Fruit fly (Drosophila melanogaster) whole organism, embryonic: ENCODE data around the gene CG32706.

ENCODE experiments used
- BEAF-32 ChIP-seq: fragments of 200-800 bp; sonication (Bioruptor generic); optimal IDR thresholded peaks from 3 replicates; lab custom pipeline; 2017; ENCODE audit warnings: missing biosample characterization, missing genetic modification characterization, mild to moderate bottlenecking, moderate library complexity, missing genetic modification reagents
- CG13894 ChIP-seq: fragments of 200-800 bp; sonication (Bioruptor generic); optimal IDR thresholded peaks from 3 replicates; lab custom pipeline; 2018; ENCODE audit warnings: missing biosample characterization, mild to moderate bottlenecking, missing genetic modification characterization, moderate library complexity
- CG15073 ChIP-seq: fragments of 200-800 bp; sonication (Bioruptor generic); optimal IDR thresholded peaks from 2 replicates; lab custom pipeline; 2016; ENCODE audit warnings: missing biosample characterization, missing genetic modification characterization
- CG1647 ChIP-seq: fragments of 200-800 bp; sonication (Bioruptor generic); optimal IDR thresholded peaks from 3 replicates; lab custom pipeline; 2016; ENCODE audit warnings: missing biosample characterization, missing genetic modification characterization
- CG1792 ChIP-seq: fragments of 200-800 bp; sonication (Bioruptor generic); optimal IDR thresholded peaks from 2 replicates; lab custom pipeline; 2016; ENCODE audit warnings: missing biosample characterization, missing genetic modification characterization
- CG18011 ChIP-seq: fragments of 200-800 bp; sonication (Bioruptor generic); optimal IDR thresholded peaks from 2 replicates; lab custom pipeline; 2017; ENCODE audit warnings: missing biosample characterization, missing genetic modification characterization, mild to moderate bottlenecking, moderate library complexity, missing genotype
- CG18599 ChIP-seq: fragments of 200-800 bp; sonication (Bioruptor generic); optimal IDR thresholded peaks from 3 replicates; lab custom pipeline; 2017; ENCODE audit warnings: missing biosample characterization, missing genetic modification characterization, mild to moderate bottlenecking, moderate library complexity, missing genetic modification reagents
- CG2120 ChIP-seq: fragments of 200-800 bp; sonication (Bioruptor generic); optimal IDR thresholded peaks from 3 replicates; lab custom pipeline; 2016; ENCODE audit warnings: missing biosample characterization, missing genetic modification characterization
- CG31365 ChIP-seq: fragments of 200-800 bp; sonication (Bioruptor generic); optimal IDR thresholded peaks from 2 replicates; lab custom pipeline; 2018; ENCODE audit warnings: missing biosample characterization, mild to moderate bottlenecking, missing genetic modification characterization
- CG32767 ChIP-seq: fragments of 200-800 bp; sonication (Bioruptor generic); IDR thresholded peaks from 2 replicates; pipeline ENCODE4 v1.3.6; 2022; ENCODE audit warnings: missing biosample characterization, missing genetic modification characterization
- CG33213 ChIP-seq: fragments of 200-800 bp; sonication (Bioruptor generic); optimal IDR thresholded peaks from 3 replicates; lab custom pipeline; 2016; ENCODE audit warnings: missing biosample characterization, missing genetic modification characterization
- CG33557 ChIP-seq: fragments of 200-800 bp; sonication (Bioruptor generic); optimal IDR thresholded peaks from 2 replicates; lab custom pipeline; 2019; ENCODE audit warnings: missing biosample characterization, mild to moderate bottlenecking, missing genetic modification characterization, moderate library complexity
- CG4282 ChIP-seq: fragments of 200-800 bp; sonication (Bioruptor generic); optimal IDR thresholded peaks from 2 replicates; lab custom pipeline; 2016; ENCODE audit warnings: missing biosample characterization, missing genetic modification characterization
- CG4360 ChIP-seq: fragments of 200-800 bp; sonication (Bioruptor generic); IDR thresholded peaks from 2 replicates; pipeline ENCODE4 v1.3.6; 2022; ENCODE audit warnings: missing biosample characterization, missing genetic modification characterization
- CG5245 ChIP-seq: fragments of 200-800 bp; sonication (Bioruptor generic); optimal IDR thresholded peaks from 3 replicates; lab custom pipeline; 2016; ENCODE audit warnings: missing biosample characterization, missing genetic modification characterization
- CG6175 ChIP-seq: fragments of 200-800 bp; sonication (Bioruptor generic); IDR thresholded peaks from 3 replicates; pipeline ENCODE4 v1.3.6; 2022; ENCODE audit warnings: missing biosample characterization, missing genetic modification characterization
- CG6654 ChIP-seq: fragments of 200-800 bp; sonication (Bioruptor generic); optimal IDR thresholded peaks from 2 replicates; lab custom pipeline; 2017; ENCODE audit warnings: missing biosample characterization, mild to moderate bottlenecking, missing genetic modification characterization
- CG6683 ChIP-seq: fragments of 200-800 bp; sonication (Bioruptor generic); optimal IDR thresholded peaks from 2 replicates; lab custom pipeline; 2017; ENCODE audit warnings: missing biosample characterization, mild to moderate bottlenecking, missing genetic modification characterization, missing genetic modification reagents
- CG6791 ChIP-seq: fragments of 200-800 bp; sonication (Bioruptor generic); IDR thresholded peaks from 3 replicates; pipeline ENCODE4 v1.3.6; 2022; ENCODE audit warnings: missing biosample characterization, missing genetic modification characterization; ENCODE audit not compliant: partially characterized antibody
- CG7271 ChIP-seq: fragments of 200-800 bp; sonication (Bioruptor generic); optimal IDR thresholded peaks from 2 replicates; lab custom pipeline; 2018; ENCODE audit warnings: missing biosample characterization, mild to moderate bottlenecking, missing genetic modification characterization, moderate library complexity
- CG7963 ChIP-seq: fragments of 200-800 bp; sonication (Bioruptor generic); IDR thresholded peaks from 3 replicates; pipeline ENCODE4 v1.3.6; 2022; ENCODE audit warnings: missing biosample characterization, missing genetic modification characterization; ENCODE audit not compliant: partially characterized antibody
- CG9609 ChIP-seq: fragments of 200-800 bp; sonication (Bioruptor generic); optimal IDR thresholded peaks from 3 replicates; lab custom pipeline; 2016; ENCODE audit warnings: missing biosample characterization, missing genetic modification characterization
- CTCF ChIP-seq: fragments of 200-800 bp; sonication (Bioruptor generic); optimal IDR thresholded peaks from 2 replicates; lab custom pipeline; 2017; ENCODE audit warnings: missing biosample characterization, mild to moderate bottlenecking, missing genetic modification characterization, moderate library complexity
- D19B ChIP-seq: fragments of 200-800 bp; sonication (Bioruptor generic); optimal IDR thresholded peaks from 2 replicates; lab custom pipeline; 2017; ENCODE audit warnings: missing biosample characterization, mild to moderate bottlenecking, missing genetic modification characterization
- Deaf1 ChIP-seq: fragments of 200-800 bp; optimal IDR thresholded peaks from 3 replicates; lab custom pipeline; 2019; ENCODE audit warnings: missing biosample characterization, mild to moderate bottlenecking, missing genetic modification characterization, moderate library complexity
- GATAe ChIP-seq: fragments of 200-800 bp; sonication (Bioruptor generic); conservative IDR thresholded peaks from 2 replicates; pipeline ENCODE4 v1.3.6; 2022; ENCODE audit warnings: missing biosample characterization, missing genetic modification characterization
- Hmx ChIP-seq: fragments of 200-800 bp; sonication (Bioruptor generic); optimal IDR thresholded peaks from 2 replicates; lab custom pipeline; 2016; ENCODE audit warnings: missing biosample characterization, missing genetic modification characterization
- MESR4 ChIP-seq: fragments of 200-800 bp; sonication (Bioruptor generic); optimal IDR thresholded peaks from 2 replicates; lab custom pipeline; 2018; ENCODE audit warnings: missing biosample characterization, mild to moderate bottlenecking, missing genetic modification characterization, moderate library complexity
- Mes4 ChIP-seq: fragments of 200-800 bp; sonication (Bioruptor generic); optimal IDR thresholded peaks from 2 replicates; lab custom pipeline; 2016; ENCODE audit warnings: missing biosample characterization, missing genetic modification characterization
- NC2α ChIP-seq: fragments of 200-800 bp; sonication (Bioruptor generic); optimal IDR thresholded peaks from 2 replicates; lab custom pipeline; 2016; ENCODE audit warnings: missing biosample characterization, missing genetic modification characterization
- Sry-δ ChIP-seq: fragments of 200-800 bp; sonication (Bioruptor generic); optimal IDR thresholded peaks from 2 replicates; lab custom pipeline; 2016; ENCODE audit warnings: missing biosample characterization, missing genetic modification characterization
- az2 ChIP-seq: fragments of 200-800 bp; sonication (Bioruptor generic); optimal IDR thresholded peaks from 3 replicates; lab custom pipeline; 2016; ENCODE audit warnings: missing biosample characterization, missing genetic modification characterization
- bowl ChIP-seq: fragments of 200-800 bp; sonication (Bioruptor generic); IDR thresholded peaks from 2 replicates; pipeline ENCODE4 v1.3.6; 2022; ENCODE audit warnings: missing biosample characterization, missing genetic modification characterization
- chif ChIP-seq, 2 experiments: fragments of 200-800 bp; sonication (Bioruptor generic); optimal IDR thresholded peaks; 3 replicates each; lab custom pipeline; 2016; ENCODE audit warnings: missing biosample characterization in 2 of 2, missing genetic modification characterization in 2 of 2
- ci ChIP-seq: fragments of 200-800 bp; sonication (Bioruptor generic); IDR thresholded peaks from 3 replicates; pipeline ENCODE4 v1.3.6; 2022; ENCODE audit warnings: missing biosample characterization, missing genetic modification characterization
- cwo ChIP-seq: fragments of 200-800 bp; sonication (Bioruptor generic); optimal IDR thresholded peaks from 3 replicates; lab custom pipeline; 2017; ENCODE audit warnings: missing biosample characterization, missing genetic modification characterization, mild to moderate bottlenecking, moderate library complexity, missing genetic modification reagents
- disco-r ChIP-seq: fragments of 200-800 bp; sonication (Bioruptor generic); optimal IDR thresholded peaks from 2 replicates; lab custom pipeline; 2016; ENCODE audit warnings: missing biosample characterization, missing genetic modification characterization
- emc ChIP-seq: fragments of 200-800 bp; sonication (Bioruptor generic); optimal IDR thresholded peaks from 2 replicates; lab custom pipeline; 2016; ENCODE audit warnings: missing biosample characterization, missing genetic modification characterization
- en ChIP-seq: fragments of 200-800 bp; sonication (Bioruptor generic); optimal IDR thresholded peaks from 2 replicates; lab custom pipeline; 2016; ENCODE audit warnings: missing biosample characterization, missing genetic modification characterization
- fru ChIP-seq: fragments of >200 bp; optimal IDR thresholded peaks from 2 replicates; lab custom pipeline; 2017
- gcm2 ChIP-seq: fragments of 200-800 bp; sonication (Bioruptor generic); optimal IDR thresholded peaks from 2 replicates; lab custom pipeline; 2016; ENCODE audit warnings: missing biosample characterization, missing genetic modification characterization
- inv ChIP-seq: fragments of 200-800 bp; sonication (Bioruptor generic); IDR thresholded peaks from 2 replicates; pipeline ENCODE4 v1.3.6; 2022; ENCODE audit warnings: missing biosample characterization, missing genetic modification characterization; ENCODE audit not compliant: partially characterized antibody
- kay ChIP-seq: fragments of 200-800 bp; sonication (Bioruptor generic); optimal IDR thresholded peaks from 2 replicates; lab custom pipeline; 2016; ENCODE audit warnings: missing biosample characterization, missing genetic modification characterization
- kni ChIP-seq: fragments of 200-800 bp; sonication (Bioruptor generic); optimal IDR thresholded peaks from 3 replicates; lab custom pipeline; 2017; ENCODE audit warnings: mild to moderate bottlenecking, missing biosample characterization, missing genetic modification reagents, missing genetic modification characterization
- p53 ChIP-seq: fragments of 200-800 bp; sonication (Bioruptor generic); optimal IDR thresholded peaks from 2 replicates; lab custom pipeline; 2016; ENCODE audit warnings: missing biosample characterization, missing genetic modification characterization
- pan ChIP-seq, 4 experiments: fragments of >200 bp in 3 of 4; fragments of 200-800 bp in 1 of 4; sonication (Bioruptor generic) in 1 of 4; optimal IDR thresholded peaks in 3 of 4; IDR thresholded peaks in 1 of 4; 2 replicates each; pipeline versions ENCODE4 v1.3.6 to Lab custom; 2017 to 2022; ENCODE audit warnings: missing biosample characterization in 2 of 4, missing genetic modification characterization in 2 of 4, mixed read lengths in 1 of 4
- pfk ChIP-seq: fragments of 200-800 bp; sonication (Bioruptor generic); optimal IDR thresholded peaks from 2 replicates; lab custom pipeline; 2018; ENCODE audit warnings: missing biosample characterization, mild to moderate bottlenecking, missing genetic modification characterization, moderate library complexity
- tio ChIP-seq: fragments of 200-800 bp; sonication (Bioruptor generic); optimal IDR thresholded peaks from 2 replicates; lab custom pipeline; 2017; ENCODE audit warnings: missing biosample characterization, missing genetic modification characterization, inconsistent platforms
- tll ChIP-seq, 2 experiments: fragments of 200-800 bp in 1 of 2; fragments of >200 bp in 1 of 2; sonication (Bioruptor generic) in 1 of 2; optimal IDR thresholded peaks; 2 replicates each; lab custom pipeline; 2017 to 2019; ENCODE audit warnings: missing biosample characterization in 2 of 2, missing genetic modification characterization in 2 of 2, mild to moderate bottlenecking in 1 of 2, moderate library complexity in 1 of 2
- usp ChIP-seq: fragments of >200 bp; optimal IDR thresholded peaks from 2 replicates; lab custom pipeline; 2017; ENCODE audit warnings: missing biosample characterization, missing genetic modification characterization

Gene CG32706

DNA sequence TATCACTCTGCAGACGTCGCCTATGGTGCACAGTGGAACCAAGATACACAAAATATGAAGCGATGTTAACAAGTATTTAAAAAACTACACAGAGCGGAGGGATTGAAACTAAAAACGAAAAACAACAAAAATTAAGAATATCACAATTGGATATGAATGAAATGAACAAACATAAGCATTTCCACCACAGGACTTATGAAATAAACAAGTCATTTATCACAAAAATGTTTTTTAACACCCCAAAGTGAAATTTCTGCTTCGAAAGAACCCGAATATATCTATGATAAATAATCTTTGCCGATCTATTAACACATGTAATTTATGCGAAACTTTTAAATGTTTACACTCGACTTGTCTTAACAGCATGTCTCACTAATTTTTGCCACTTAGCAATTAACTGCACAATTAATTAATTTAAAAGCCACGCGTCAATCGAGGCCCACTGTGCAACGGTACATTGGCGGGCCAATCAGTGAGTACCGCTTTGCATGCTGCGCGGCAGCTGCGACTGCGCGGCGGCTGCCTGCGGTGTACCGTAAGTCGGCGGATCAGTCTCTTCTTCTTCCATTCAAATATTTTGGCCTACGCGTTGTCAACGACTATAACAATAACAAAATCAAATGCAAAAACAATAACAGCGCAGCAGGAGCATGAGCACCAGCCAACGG, 45.0 kb upstream of the CG32706 start (continued):
- TF ChIP-seq pan (optimal IDR thresholded peaks at IDR 0.05; lab: Kevin White, UChicago) (no peak), pan (GFP tag; optimal IDR thresholded peaks at IDR 0.05 in 1 of 2, IDR thresholded peaks at IDR 0.05 in 1 of 2) (peak in 1 of 2 experiments; percentile 50), bowl (GFP tag; lab: Robert Waterston, UW) (no peak), pfk (GFP tag; lab: Kevin White, UChicago) (no peak), chif (GFP tag; optimal IDR thresholded peaks at IDR 0.05; lab: Kevin White, UChicago) (peak; percentile 21 to 57), disco-r (GFP tag; lab: Kevin White, UChicago) (no peak), az2 (GFP tag; lab: Kevin White, UChicago) (peak; percentile 56), CG6175 (no peak), ci (GFP tag; lab: Robert Waterston, UW) (peak; percentile 5; the same call in 1 of the 3 replicates), Mes4 (GFP tag; lab: Kevin White, UChicago) (peak; percentile 39), tll (GFP tag; optimal IDR thresholded peaks at IDR 0.05; lab: Kevin White, UChicago) (peak in 1 of 2 experiments; percentile 64), MESR4 (GFP tag; lab: Kevin White, UChicago) (no peak), CG9609 (GFP tag; lab: Kevin White, UChicago) (no peak), tio (GFP tag; lab: Kevin White, UChicago) (peak; percentile 72), GATAe (no peak), usp (GFP tag; lab: Kevin White, UChicago) (no peak), CG13894 (tag; lab: Kevin White, UChicago) (no peak), BEAF-32 (no peak), CG18599 (GFP tag; lab: Kevin White, UChicago) (no peak), CG6791 (GFP tag; lab: Robert Waterston, UW) (0 out of 3 replicates have a peak, but pooled peaks have one; percentile 34), CG15073 (GFP tag; lab: Kevin White, UChicago) (no peak), CG18011 (GFP tag; lab: Kevin White, UChicago) (no peak), CTCF (no peak), CG6683 (GFP tag; lab: Kevin White, UChicago) (no peak), Deaf1 (tag; lab: Kevin White, UChicago) (no peak), Sry-δ (GFP tag; lab: Kevin White, UChicago) (no peak), en (GFP tag; lab: Kevin White, UChicago) (no peak), fru (lab: Kevin White, UChicago) (no peak), CG6654 (GFP tag; lab: Kevin White, UChicago) (no peak), CG5245 (GFP tag; lab: Kevin White, UChicago) (peak; percentile 31), CG1792 (no peak), p53 (GFP tag; lab: Kevin White, UChicago) (no peak), D19B (GFP tag; lab: Kevin White, UChicago) (no peak), CG33557 (peak; percentile 37), cwo (GFP tag; lab: Kevin White, UChicago) (peak; percentile 26), CG33213 (no peak), CG7963 (GFP tag; lab: Robert Waterston, UW) (no peak), inv (GFP tag; lab: Robert Waterston, UW) (no peak), CG1647 (no peak), CG7271 (tag; lab: Kevin White, UChicago) (no peak), emc (no peak), CG31365 (tag; lab: Kevin White, UChicago) (no peak), CG4282 (GFP tag; lab: Kevin White, UChicago) (no peak), CG4360 (GFP tag; lab: Robert Waterston, UW) (no peak), Hmx (no peak), kay (no peak), NC2α (GFP tag; lab: Kevin White, UChicago) (peak; percentile 16), gcm2 (GFP tag; lab: Kevin White, UChicago) (no peak), kni (GFP tag; lab: Kevin White, UChicago) (no peak), CG2120 (GFP tag; lab: Kevin White, UChicago) (no peak), CG32767 (peak; percentile 25; the same call in 1 of the 2 replicates)
